Worm (Caenorhabditis elegans): ENCODE measurements around the gene vab-3.

DNA sequence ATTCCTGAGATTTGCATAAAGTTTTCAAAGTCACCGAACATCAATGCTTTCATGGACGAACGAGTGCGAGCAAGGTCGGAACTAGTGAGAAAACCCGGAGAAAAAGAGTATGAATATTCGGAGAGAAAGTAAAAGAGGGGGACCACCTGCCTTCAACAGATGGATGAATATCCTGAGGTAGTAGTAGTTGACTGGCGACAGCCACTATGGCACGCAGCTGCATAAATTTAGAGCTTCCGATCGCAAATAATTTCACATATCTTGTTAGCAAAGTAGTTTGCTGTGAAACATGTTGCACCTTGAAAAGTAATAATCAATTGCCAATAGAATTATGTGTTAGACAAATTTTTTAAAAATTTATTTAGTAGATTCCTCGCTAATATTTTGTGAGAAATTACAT, 57.1 kb downstream of the vab-3 start:
- no peak for TF ChIP-seq him-1 (tag; optimal IDR thresholded peaks at IDR 0.05)
- TF ChIP-seq dao-5 (tag; optimal IDR thresholded peaks at IDR 0.05) = no peak
- TF ChIP-seq W03F9.2 (tag; optimal IDR thresholded peaks at IDR 0.05) = no peak

All from whole organism, L4/young adult.